Fruit fly (Drosophila melanogaster) whole organism, embryonic: Measurements from ENCODE around the gene Fibp.
A peak's percentile ranks its signal among the peaks of the same experiment; 100 is the strongest.

ENCODE experiments used
- BEAF-32 ChIP-seq: fragments of 200-800 bp; sonication (Bioruptor generic); optimal IDR thresholded peaks from 3 replicates; lab custom pipeline; 2017; ENCODE audit warnings: missing biosample characterization, missing genetic modification characterization, mild to moderate bottlenecking, moderate library complexity, missing genetic modification reagents
- CG13287 ChIP-seq: fragments of 200-800 bp; sonication (Bioruptor generic); IDR thresholded peaks from 2 replicates; pipeline ENCODE4 v1.3.6; 2022; ENCODE audit warnings: missing biosample characterization, missing genetic modification characterization; ENCODE audit not compliant: partially characterized antibody
- CG13894 ChIP-seq: fragments of 200-800 bp; sonication (Bioruptor generic); optimal IDR thresholded peaks from 3 replicates; lab custom pipeline; 2018; ENCODE audit warnings: missing biosample characterization, mild to moderate bottlenecking, missing genetic modification characterization, moderate library complexity
- CG14965 ChIP-seq: fragments of 200-800 bp; sonication (Bioruptor generic); optimal IDR thresholded peaks from 2 replicates; lab custom pipeline; 2016; ENCODE audit warnings: missing biosample characterization, missing genetic modification characterization, borderline replicate concordance
- CG15514 ChIP-seq: fragments of 200-800 bp; sonication (Bioruptor generic); optimal IDR thresholded peaks from 3 replicates; lab custom pipeline; 2017; ENCODE audit warnings: missing biosample characterization, missing genetic modification characterization, mild to moderate bottlenecking, moderate library complexity, missing genetic modification reagents
- CG16813 ChIP-seq: fragments of 200-800 bp; sonication (Bioruptor generic); IDR thresholded peaks from 3 replicates; pipeline ENCODE4 v1.3.6; 2022; ENCODE audit warnings: missing biosample characterization, missing genetic modification characterization; ENCODE audit not compliant: partially characterized antibody
- CG17361 ChIP-seq: fragments of 200-800 bp; sonication (Bioruptor generic); IDR thresholded peaks from 3 replicates; pipeline ENCODE4 v1.3.6; 2022; ENCODE audit warnings: missing biosample characterization, missing genetic modification characterization
- CG18011 ChIP-seq: fragments of 200-800 bp; sonication (Bioruptor generic); optimal IDR thresholded peaks from 2 replicates; lab custom pipeline; 2017; ENCODE audit warnings: missing biosample characterization, missing genetic modification characterization, mild to moderate bottlenecking, moderate library complexity, missing genotype
- CG18476 ChIP-seq: fragments of 200-800 bp; sonication (Bioruptor generic); optimal IDR thresholded peaks from 2 replicates; lab custom pipeline; 2016; ENCODE audit warnings: missing biosample characterization, mild to moderate bottlenecking, missing genetic modification characterization
- CG2129 ChIP-seq: fragments of 200-800 bp; sonication (Bioruptor generic); IDR thresholded peaks from 2 replicates; pipeline ENCODE4 v1.3.6; 2022; ENCODE audit warnings: missing biosample characterization, missing genetic modification characterization; ENCODE audit not compliant: partially characterized antibody
- CG31365 ChIP-seq: fragments of 200-800 bp; sonication (Bioruptor generic); optimal IDR thresholded peaks from 2 replicates; lab custom pipeline; 2018; ENCODE audit warnings: missing biosample characterization, mild to moderate bottlenecking, missing genetic modification characterization
- CG34224 ChIP-seq: fragments of 200-800 bp; sonication (Bioruptor generic); IDR thresholded peaks from 3 replicates; pipeline ENCODE4 v1.3.6; 2022; ENCODE audit warnings: missing biosample characterization, missing genetic modification characterization; ENCODE audit not compliant: partially characterized antibody
- CG4820 ChIP-seq: fragments of 200-800 bp; sonication (Bioruptor generic); optimal IDR thresholded peaks from 3 replicates; lab custom pipeline; 2016; ENCODE audit warnings: missing biosample characterization, missing genetic modification characterization
- CG5180 ChIP-seq: fragments of 200-800 bp; sonication (Bioruptor generic); optimal IDR thresholded peaks from 3 replicates; lab custom pipeline; 2017; ENCODE audit warnings: missing biosample characterization, missing genetic modification characterization, mild to moderate bottlenecking, moderate library complexity, missing genetic modification reagents
- CG6654 ChIP-seq: fragments of 200-800 bp; sonication (Bioruptor generic); optimal IDR thresholded peaks from 2 replicates; lab custom pipeline; 2017; ENCODE audit warnings: missing biosample characterization, mild to moderate bottlenecking, missing genetic modification characterization
- CG7556 ChIP-seq: fragments of 200-800 bp; sonication (Bioruptor generic); optimal IDR thresholded peaks from 2 replicates; lab custom pipeline; 2017; ENCODE audit warnings: missing biosample characterization, mild to moderate bottlenecking, missing genetic modification characterization
- CG7963 ChIP-seq: fragments of 200-800 bp; sonication (Bioruptor generic); IDR thresholded peaks from 3 replicates; pipeline ENCODE4 v1.3.6; 2022; ENCODE audit warnings: missing biosample characterization, missing genetic modification characterization; ENCODE audit not compliant: partially characterized antibody
- Chrac-16 ChIP-seq: fragments of 200-800 bp; sonication (Bioruptor generic); optimal IDR thresholded peaks from 3 replicates; lab custom pipeline; 2016; ENCODE audit warnings: missing biosample characterization, missing genetic modification characterization
- Dek ChIP-seq: fragments of 200-800 bp; sonication (Bioruptor generic); optimal IDR thresholded peaks from 3 replicates; lab custom pipeline; 2019; ENCODE audit warnings: missing biosample characterization, mild to moderate bottlenecking, missing genetic modification characterization, moderate library complexity
- Dll ChIP-seq: fragments of 200-800 bp; sonication (Bioruptor generic); IDR thresholded peaks from 4 replicates; pipeline ENCODE4 v1.3.6; 2022; ENCODE audit warnings: missing biosample characterization, missing genetic modification characterization; ENCODE audit not compliant: partially characterized antibody
- Doc3 ChIP-seq: fragments of 200-800 bp; sonication (Bioruptor generic); IDR thresholded peaks from 3 replicates; pipeline ENCODE4 v1.3.6; 2022; ENCODE audit warnings: missing biosample characterization, missing genetic modification characterization; ENCODE audit not compliant: partially characterized antibody
- Dref ChIP-seq: fragments of 200-800 bp; sonication (Bioruptor generic); IDR thresholded peaks from 2 replicates; pipeline ENCODE4 v1.3.6; 2022; ENCODE audit warnings: missing biosample characterization, missing genetic modification characterization
- ERR ChIP-seq: fragments of 200-800 bp; sonication (Bioruptor generic); optimal IDR thresholded peaks from 2 replicates; lab custom pipeline; 2016; ENCODE audit warnings: missing biosample characterization, missing genetic modification characterization
- Ets97D ChIP-seq: fragments of 200-800 bp; sonication (Bioruptor generic); optimal IDR thresholded peaks from 3 replicates; lab custom pipeline; 2016; ENCODE audit warnings: missing biosample characterization, missing genetic modification characterization
- Gug ChIP-seq: fragments of 200-800 bp; sonication (Bioruptor generic); IDR thresholded peaks from 4 replicates; pipeline ENCODE4 v1.3.6; 2022; ENCODE audit warnings: missing biosample characterization, missing genetic modification characterization
- H2.0 ChIP-seq: fragments of 200-800 bp; sonication (Bioruptor generic); IDR thresholded peaks from 2 replicates; pipeline ENCODE4 v1.3.6; 2022; ENCODE audit warnings: missing biosample characterization, missing genetic modification characterization
- HHEX ChIP-seq: fragments of 200-800 bp; sonication (Bioruptor generic); optimal IDR thresholded peaks from 3 replicates; lab custom pipeline; 2017; ENCODE audit warnings: missing biosample characterization, mild to moderate bottlenecking, missing genetic modification characterization, missing genetic modification reagents
- HLH4C ChIP-seq: fragments of 200-800 bp; sonication (Bioruptor generic); IDR thresholded peaks from 3 replicates; pipeline ENCODE4 v1.3.6; 2022; ENCODE audit warnings: missing biosample characterization, missing genetic modification characterization; ENCODE audit not compliant: partially characterized antibody
- MBD-R2 ChIP-seq: fragments of 200-800 bp; sonication (Bioruptor generic); IDR thresholded peaks from 2 replicates; pipeline ENCODE4 v1.3.6; 2022; ENCODE audit warnings: missing biosample characterization, missing genetic modification characterization
- MESR4 ChIP-seq: fragments of 200-800 bp; sonication (Bioruptor generic); optimal IDR thresholded peaks from 2 replicates; lab custom pipeline; 2018; ENCODE audit warnings: missing biosample characterization, mild to moderate bottlenecking, missing genetic modification characterization, moderate library complexity
- Myb ChIP-seq: fragments of 200-800 bp; sonication (Bioruptor generic); optimal IDR thresholded peaks from 2 replicates; lab custom pipeline; 2016; ENCODE audit warnings: missing biosample characterization, missing genetic modification characterization
- Scr ChIP-seq: fragments of 200-800 bp; sonication (Bioruptor generic); IDR thresholded peaks from 2 replicates; pipeline ENCODE4 v1.3.6; 2022; ENCODE audit warnings: missing biosample characterization, missing genetic modification characterization; ENCODE audit not compliant: partially characterized antibody
- Sry-δ ChIP-seq: fragments of 200-800 bp; sonication (Bioruptor generic); optimal IDR thresholded peaks from 2 replicates; lab custom pipeline; 2016; ENCODE audit warnings: missing biosample characterization, missing genetic modification characterization
- Usf ChIP-seq: fragments of 200-800 bp; sonication (Bioruptor generic); optimal IDR thresholded peaks from 2 replicates; lab custom pipeline; 2017; ENCODE audit warnings: missing genotype, missing biosample characterization, missing genetic modification characterization
- aop ChIP-seq: fragments of 200-800 bp; sonication (Bioruptor generic); IDR thresholded peaks from 2 replicates; pipeline ENCODE4 v1.3.6; 2022; ENCODE audit warnings: missing biosample characterization, missing genetic modification characterization
- bbx ChIP-seq: fragments of 200-800 bp; sonication (Bioruptor generic); IDR thresholded peaks from 2 replicates; pipeline ENCODE4 v1.3.6; 2022; ENCODE audit warnings: missing biosample characterization, missing genetic modification characterization; ENCODE audit not compliant: partially characterized antibody
- chif ChIP-seq, 2 experiments: fragments of 200-800 bp; sonication (Bioruptor generic); optimal IDR thresholded peaks; 3 replicates each; lab custom pipeline; 2016; ENCODE audit warnings: missing biosample characterization in 2 of 2, missing genetic modification characterization in 2 of 2
- da ChIP-seq: fragments of 200-800 bp; sonication (Bioruptor generic); optimal IDR thresholded peaks from 2 replicates; lab custom pipeline; 2016; ENCODE audit warnings: missing biosample characterization, missing genetic modification characterization
- disco-r ChIP-seq: fragments of 200-800 bp; sonication (Bioruptor generic); optimal IDR thresholded peaks from 2 replicates; lab custom pipeline; 2016; ENCODE audit warnings: missing biosample characterization, missing genetic modification characterization
- inv ChIP-seq: fragments of 200-800 bp; sonication (Bioruptor generic); IDR thresholded peaks from 2 replicates; pipeline ENCODE4 v1.3.6; 2022; ENCODE audit warnings: missing biosample characterization, missing genetic modification characterization; ENCODE audit not compliant: partially characterized antibody
- jumu ChIP-seq: fragments of 200-800 bp; sonication (Bioruptor generic); optimal IDR thresholded peaks from 3 replicates; lab custom pipeline; 2016; ENCODE audit warnings: missing biosample characterization, missing genetic modification characterization
- knrl ChIP-seq: fragments of 200-800 bp; sonication (Bioruptor generic); IDR thresholded peaks from 3 replicates; pipeline ENCODE4 v1.3.6; 2022; ENCODE audit warnings: missing biosample characterization, missing genetic modification characterization; ENCODE audit not compliant: partially characterized antibody
- phol ChIP-seq: fragments of 200-800 bp; sonication (Bioruptor generic); optimal IDR thresholded peaks from 3 replicates; lab custom pipeline; 2018; ENCODE audit warnings: missing biosample characterization, mild to moderate bottlenecking, missing genetic modification characterization, moderate library complexity
- sens ChIP-seq: fragments of 200-800 bp; sonication (Bioruptor generic); peaks from one replicate; lab custom pipeline; 2016; ENCODE audit warnings: missing biosample characterization, missing genetic modification characterization
- sna ChIP-seq: fragments of 200-800 bp; sonication (Bioruptor generic); IDR thresholded peaks from 2 replicates; pipeline ENCODE4 v1.3.6; 2022; ENCODE audit warnings: missing biosample characterization, missing genetic modification characterization; ENCODE audit not compliant: partially characterized antibody
- tio ChIP-seq: fragments of 200-800 bp; sonication (Bioruptor generic); optimal IDR thresholded peaks from 2 replicates; lab custom pipeline; 2017; ENCODE audit warnings: missing biosample characterization, missing genetic modification characterization, inconsistent platforms
- ttk ChIP-seq: fragments of 200-800 bp; sonication (Bioruptor generic); IDR thresholded peaks from 2 replicates; pipeline ENCODE4 v2.1.2; 2022; ENCODE audit warnings: missing biosample characterization, missing genetic modification characterization
- unc-4 ChIP-seq: fragments of 200-800 bp; sonication (Bioruptor generic); IDR thresholded peaks from 2 replicates; pipeline ENCODE4 v1.3.6; 2022; ENCODE audit warnings: missing biosample characterization, missing genetic modification characterization; ENCODE audit not compliant: partially characterized antibody
- vnd ChIP-seq: fragments of 200-800 bp; sonication (Bioruptor generic); IDR thresholded peaks from 3 replicates; pipeline ENCODE4 v1.3.6; 2022; ENCODE audit warnings: missing biosample characterization, missing genetic modification characterization; ENCODE audit not compliant: partially characterized antibody

Gene Fibp

dm6 chr3L:19804908-19805307, 12.9 kb downstream of the Fibp start, which contains the start of the genes TORIP and Ccdc58 (continued):
- TF ChIP-seq sna (peak; percentile 76), HLH4C (GFP tag; lab: Robert Waterston, UW) (peak; percentile 65; the same call in 2 of the 3 replicates), CG2129 (GFP tag; lab: Robert Waterston, UW) (peak; percentile 67), CG4820 (no peak), CG6654 (no peak), tio (GFP tag; lab: Kevin White, UChicago) (no peak), Usf (GFP tag; lab: Kevin White, UChicago) (no peak), CG5180 (GFP tag; lab: Kevin White, UChicago) (no peak), Sry-δ (GFP tag; lab: Kevin White, UChicago) (peak; percentile 20), CG18011 (GFP tag; lab: Kevin White, UChicago) (no peak), MESR4 (GFP tag; lab: Kevin White, UChicago) (peak; percentile 27), CG13287 (GFP tag; lab: Robert Waterston, UW) (peak; percentile 86), da (GFP tag; lab: Kevin White, UChicago) (no peak), jumu (GFP tag; lab: Kevin White, UChicago) (no peak), vnd (GFP tag; lab: Robert Waterston, UW) (peak; percentile 70), inv (GFP tag; lab: Robert Waterston, UW) (peak; percentile 72), Myb (GFP tag; lab: Kevin White, UChicago) (no peak), Ets97D (GFP tag; lab: Kevin White, UChicago) (no peak), Chrac-16 (GFP tag; lab: Kevin White, UChicago) (no peak), MBD-R2 (GFP tag; lab: Robert Waterston, UW) (peak; percentile 55), Doc3 (GFP tag; lab: Robert Waterston, UW) (peak; percentile 82), BEAF-32 (peak; percentile 71), sens (GFP tag; lab: Kevin White, UChicago) (peak; percentile 17), CG17361 (GFP tag; lab: Robert Waterston, UW) (no peak), H2.0 (GFP tag; lab: Robert Waterston, UW) (no peak), Scr (GFP tag; lab: Robert Waterston, UW) (peak; percentile 82), disco-r (GFP tag; lab: Kevin White, UChicago) (no peak), bbx (GFP tag; lab: Robert Waterston, UW) (peak; percentile 77), CG7556 (GFP tag; lab: Kevin White, UChicago) (no peak), CG7963 (GFP tag; lab: Robert Waterston, UW) (0 out of 3 replicates have a peak, but pooled peaks have one; percentile 54), CG18476 (GFP tag; lab: Kevin White, UChicago) (no peak), CG34224 (GFP tag; lab: Robert Waterston, UW) (peak; percentile 88), Gug (no peak), Dek (tag; lab: Kevin White, UChicago) (no peak), HHEX (GFP tag; lab: Kevin White, UChicago) (no peak), CG15514 (GFP tag; lab: Kevin White, UChicago) (no peak), CG13894 (no peak), ERR (GFP tag; lab: Kevin White, UChicago) (no peak), Dref (GFP tag; lab: Robert Waterston, UW) (peak; percentile 64), CG14965 (GFP tag; lab: Kevin White, UChicago) (no peak), phol (tag; lab: Kevin White, UChicago) (peak; percentile 4), CG31365 (no peak), chif (GFP tag; optimal IDR thresholded peaks at IDR 0.05; lab: Kevin White, UChicago) (no peak), Dll (peak; percentile 85), unc-4 (GFP tag; lab: Robert Waterston, UW) (peak; percentile 85), knrl (GFP tag; lab: Robert Waterston, UW) (peak; percentile 63; the same call in 2 of the 3 replicates), CG16813 (GFP tag; lab: Robert Waterston, UW) (peak; percentile 72), aop (GFP tag; lab: Robert Waterston, UW) (no peak), ttk (GFP tag; lab: Robert Waterston, UW) (no peak)
